Worm (Caenorhabditis elegans) whole organism, L3 larva: Measurements from ENCODE around the gene tbcb-1.

Experiments
- ZK546.5 ChIP-seq: sonication (generic microtip); optimal IDR thresholded peaks from 2 replicates; lab custom pipeline; 2017; ENCODE audit warnings: missing biosample characterization, missing genetic modification characterization
- elt-2 ChIP-seq: sonication (generic microtip); optimal IDR thresholded peaks from 2 replicates; lab custom pipeline; 2016; ENCODE audit warnings: missing genetic modification reagents, mild to moderate bottlenecking, missing genetic modification characterization, missing compliant biosample characterization
- fos-1 ChIP-seq: fragments of 150-350 bp; optimal IDR thresholded peaks from 2 replicates; lab custom pipeline; 2014; ENCODE audit warnings: missing biosample characterization, missing genetic modification characterization
- snpc-4 ChIP-seq: fragments of 150-350 bp; optimal IDR thresholded peaks from 2 replicates; lab custom pipeline; 2014; ENCODE audit warnings: missing biosample characterization, missing genetic modification characterization

ce11 chrV:13556746-13557145 is 35.2 kb upstream of the tbcb-1 start, which contains the start of gene cav-2:
- peak; percentile 92 for TF ChIP-seq elt-2 (tag; lab: Kevin White, UChicago)
- peak; percentile 24 for TF ChIP-seq snpc-4 (tag; lab: Kevin White, UChicago)
- TF ChIP-seq ZK546.5 (tag; lab: Kevin White, UChicago): no peak
- no peak for TF ChIP-seq fos-1 (tag; lab: Kevin White, UChicago)
